Fruit fly (Drosophila melanogaster) whole organism, embryonic: ENCODE measurements around the gene Vha100-5.

Experiments used
- B-H2 ChIP-seq: fragments of 200-800 bp; sonication (Bioruptor generic); optimal IDR thresholded peaks from 2 replicates; lab custom pipeline; 2018; ENCODE audit warnings: missing biosample characterization, mild to moderate bottlenecking, missing genetic modification characterization
- Bgb ChIP-seq: fragments of 200-800 bp; sonication (Bioruptor generic); IDR thresholded peaks from 2 replicates; pipeline ENCODE4 v1.3.6; 2022; ENCODE audit warnings: missing biosample characterization, missing genetic modification characterization; ENCODE audit not compliant: partially characterized antibody
- CG11504 ChIP-seq: fragments of 200-800 bp; sonication (Bioruptor generic); optimal IDR thresholded peaks from 3 replicates; lab custom pipeline; 2019; ENCODE audit warnings: missing biosample characterization, mild to moderate bottlenecking, missing genetic modification characterization, moderate library complexity
- CG11696 ChIP-seq: fragments of 200-800 bp; sonication (Bioruptor generic); IDR thresholded peaks from 2 replicates; pipeline ENCODE4 v1.3.6; 2022; ENCODE audit warnings: missing biosample characterization, missing genetic modification characterization
- CG15269 ChIP-seq: fragments of 200-800 bp; sonication (Bioruptor generic); optimal IDR thresholded peaks from 2 replicates; lab custom pipeline; 2018; ENCODE audit warnings: missing biosample characterization, mild to moderate bottlenecking, missing genetic modification characterization, moderate library complexity
- CG18262 ChIP-seq: fragments of 200-800 bp; optimal IDR thresholded peaks from 3 replicates; lab custom pipeline; 2019; ENCODE audit warnings: missing biosample characterization, mild to moderate bottlenecking, missing genetic modification characterization, moderate library complexity
- CG18476 ChIP-seq: fragments of 200-800 bp; sonication (Bioruptor generic); optimal IDR thresholded peaks from 2 replicates; lab custom pipeline; 2016; ENCODE audit warnings: missing biosample characterization, mild to moderate bottlenecking, missing genetic modification characterization
- CG18599 ChIP-seq: fragments of 200-800 bp; sonication (Bioruptor generic); optimal IDR thresholded peaks from 3 replicates; lab custom pipeline; 2017; ENCODE audit warnings: missing biosample characterization, missing genetic modification characterization, mild to moderate bottlenecking, moderate library complexity, missing genetic modification reagents
- CG2120 ChIP-seq: fragments of 200-800 bp; sonication (Bioruptor generic); optimal IDR thresholded peaks from 3 replicates; lab custom pipeline; 2016; ENCODE audit warnings: missing biosample characterization, missing genetic modification characterization
- CG2678 ChIP-seq: fragments of 200-800 bp; sonication (Bioruptor generic); optimal IDR thresholded peaks from 3 replicates; lab custom pipeline; 2019; ENCODE audit warnings: missing biosample characterization, mild to moderate bottlenecking, missing genetic modification characterization, moderate library complexity
- CG3281 ChIP-seq: fragments of 200-800 bp; sonication (Bioruptor generic); optimal IDR thresholded peaks from 3 replicates; lab custom pipeline; 2017; ENCODE audit warnings: missing biosample characterization, mild to moderate bottlenecking, missing genetic modification characterization
- CG34224 ChIP-seq: fragments of 200-800 bp; sonication (Bioruptor generic); IDR thresholded peaks from 3 replicates; pipeline ENCODE4 v1.3.6; 2022; ENCODE audit warnings: missing biosample characterization, missing genetic modification characterization; ENCODE audit not compliant: partially characterized antibody
- CG3726 ChIP-seq: fragments of 200-800 bp; sonication (Bioruptor generic); IDR thresholded peaks from 3 replicates; pipeline ENCODE4, ENCODE4 v1.3.6; 2022; ENCODE audit warnings: missing biosample characterization, missing genetic modification characterization
- CG4730 ChIP-seq: fragments of 200-800 bp; sonication (Bioruptor generic); IDR thresholded peaks from 2 replicates; pipeline ENCODE4 v1.3.6; 2022; ENCODE audit warnings: missing biosample characterization, missing genetic modification characterization
- CG7372 ChIP-seq: fragments of 200-800 bp; sonication (Bioruptor generic); IDR thresholded peaks from 2 replicates; pipeline ENCODE4 v1.3.6; 2022; ENCODE audit warnings: missing biosample characterization, missing genetic modification characterization
- CG7786 ChIP-seq: fragments of 200-800 bp; sonication (Bioruptor generic); optimal IDR thresholded peaks from 2 replicates; lab custom pipeline; 2016; ENCODE audit warnings: missing biosample characterization, missing genetic modification characterization
- CG7839 ChIP-seq: fragments of 200-800 bp; sonication (Bioruptor generic); optimal IDR thresholded peaks from 3 replicates; lab custom pipeline; 2018; ENCODE audit warnings: missing biosample characterization, mild to moderate bottlenecking, missing genetic modification characterization, moderate library complexity
- CG9797 ChIP-seq: fragments of 200-800 bp; sonication (Bioruptor generic); optimal IDR thresholded peaks from 3 replicates; lab custom pipeline; 2018; ENCODE audit warnings: missing biosample characterization, mild to moderate bottlenecking, missing genetic modification characterization
- Dip3 ChIP-seq: fragments of 200-800 bp; sonication (Bioruptor generic); optimal IDR thresholded peaks from 3 replicates; lab custom pipeline; 2016; ENCODE audit warnings: missing biosample characterization, missing genetic modification characterization
- Ets65A ChIP-seq: fragments of 200-800 bp; sonication (Bioruptor generic); peaks from one replicate; lab custom pipeline; 2016; ENCODE audit warnings: missing biosample characterization, missing genetic modification characterization
- HLH3B ChIP-seq: fragments of 200-800 bp; sonication (Bioruptor generic); IDR thresholded peaks from 2 replicates; pipeline ENCODE4 v1.3.6; 2022; ENCODE audit warnings: missing biosample characterization, missing genetic modification characterization
- HLH4C ChIP-seq: fragments of 200-800 bp; sonication (Bioruptor generic); IDR thresholded peaks from 3 replicates; pipeline ENCODE4 v1.3.6; 2022; ENCODE audit warnings: missing biosample characterization, missing genetic modification characterization; ENCODE audit not compliant: partially characterized antibody
- Hmr ChIP-seq: fragments of 200-800 bp; sonication (Bioruptor generic); optimal IDR thresholded peaks from 3 replicates; lab custom pipeline; 2017; ENCODE audit warnings: mild to moderate bottlenecking, missing biosample characterization, missing genetic modification reagents, missing genetic modification characterization
- Hr3 ChIP-seq: fragments of 200-800 bp; sonication (Bioruptor generic); optimal IDR thresholded peaks from 3 replicates; lab custom pipeline; 2016; ENCODE audit warnings: missing biosample characterization, missing genetic modification characterization
- Hr39 ChIP-seq: fragments of >200 bp; optimal IDR thresholded peaks from 2 replicates; lab custom pipeline; 2017
- Med ChIP-seq: fragments of 200-800 bp; sonication (Bioruptor generic); peaks from one replicate; lab custom pipeline; 2016; ENCODE audit warnings: missing biosample characterization, missing genetic modification characterization, mild to moderate bottlenecking, inconsistent platforms, moderate library complexity
- Meics ChIP-seq: fragments of 200-800 bp; sonication (Bioruptor generic); optimal IDR thresholded peaks from 2 replicates; lab custom pipeline; 2017; ENCODE audit warnings: missing biosample characterization, mild to moderate bottlenecking, missing genetic modification characterization
- Nf-YB ChIP-seq: fragments of 200-800 bp; sonication (Bioruptor generic); optimal IDR thresholded peaks from 3 replicates; lab custom pipeline; 2019; ENCODE audit warnings: missing biosample characterization, mild to moderate bottlenecking, missing genetic modification characterization, moderate library complexity
- Rx ChIP-seq: fragments of 200-800 bp; sonication (Bioruptor generic); IDR thresholded peaks from 2 replicates; pipeline ENCODE4 v1.3.6; 2022; ENCODE audit warnings: missing biosample characterization, missing genetic modification characterization
- Tbp ChIP-seq: fragments of >200 bp; optimal IDR thresholded peaks from 2 replicates; lab custom pipeline; 2018; ENCODE audit warnings: missing biosample characterization, missing genetic modification characterization
- bigmax ChIP-seq: fragments of 200-800 bp; sonication (Bioruptor generic); optimal IDR thresholded peaks from 2 replicates; lab custom pipeline; 2018; ENCODE audit warnings: missing biosample characterization, mild to moderate bottlenecking, missing genetic modification characterization
- bowl ChIP-seq: fragments of 200-800 bp; sonication (Bioruptor generic); IDR thresholded peaks from 2 replicates; pipeline ENCODE4 v1.3.6; 2022; ENCODE audit warnings: missing biosample characterization, missing genetic modification characterization
- chif ChIP-seq, 2 experiments: fragments of 200-800 bp; sonication (Bioruptor generic); optimal IDR thresholded peaks; 3 replicates each; lab custom pipeline; 2016; ENCODE audit warnings: missing biosample characterization in 2 of 2, missing genetic modification characterization in 2 of 2
- chinmo ChIP-seq: fragments of 200-800 bp; sonication (Bioruptor generic); IDR thresholded peaks from 4 replicates; pipeline ENCODE4 v1.3.6; 2022; ENCODE audit warnings: missing biosample characterization, missing genetic modification characterization; ENCODE audit not compliant: partially characterized antibody
- dan ChIP-seq: fragments of 200-800 bp; sonication (Bioruptor generic); IDR thresholded peaks from 2 replicates; pipeline ENCODE4 v1.3.6; 2022; ENCODE audit warnings: missing biosample characterization, missing genetic modification characterization
- dmrt11E ChIP-seq: fragments of 200-800 bp; sonication (Bioruptor generic); optimal IDR thresholded peaks from 3 replicates; lab custom pipeline; 2018; ENCODE audit warnings: missing biosample characterization, mild to moderate bottlenecking, missing genetic modification characterization, moderate library complexity
- gce ChIP-seq: fragments of 200-800 bp; sonication (Bioruptor generic); IDR thresholded peaks from 3 replicates; pipeline ENCODE4 v1.3.6; 2022; ENCODE audit warnings: missing biosample characterization, missing genetic modification characterization
- gem ChIP-seq: fragments of 200-800 bp; sonication (Bioruptor generic); optimal IDR thresholded peaks from 2 replicates; lab custom pipeline; 2019; ENCODE audit warnings: missing biosample characterization, mild to moderate bottlenecking, missing genetic modification characterization, moderate library complexity
- kay ChIP-seq: fragments of 200-800 bp; sonication (Bioruptor generic); optimal IDR thresholded peaks from 2 replicates; lab custom pipeline; 2016; ENCODE audit warnings: missing biosample characterization, missing genetic modification characterization
- lab ChIP-seq: fragments of 200-800 bp; sonication (Bioruptor generic); optimal IDR thresholded peaks from 3 replicates; lab custom pipeline; 2017; ENCODE audit warnings: missing biosample characterization, missing genetic modification characterization, mild to moderate bottlenecking, moderate library complexity, missing genetic modification reagents
- ranshi ChIP-seq: fragments of 200-800 bp; sonication (Bioruptor generic); IDR thresholded peaks from 2 replicates; pipeline ENCODE4 v1.3.6; 2022; ENCODE audit warnings: missing biosample characterization, missing genetic modification characterization
- salm ChIP-seq: fragments of 200-800 bp; sonication (Bioruptor generic); optimal IDR thresholded peaks from 2 replicates; lab custom pipeline; 2018; ENCODE audit warnings: missing biosample characterization, mild to moderate bottlenecking, missing genetic modification characterization
- sob ChIP-seq: fragments of 200-800 bp; sonication (Bioruptor generic); IDR thresholded peaks from 2 replicates; pipeline ENCODE4 v1.3.6; 2022; ENCODE audit warnings: missing biosample characterization, missing genetic modification characterization
- tin ChIP-seq: fragments of 200-800 bp; sonication (Bioruptor generic); optimal IDR thresholded peaks from 3 replicates; lab custom pipeline; 2016; ENCODE audit warnings: missing biosample characterization, missing genetic modification characterization
- tup ChIP-seq: fragments of 200-800 bp; sonication (Bioruptor generic); optimal IDR thresholded peaks from 2 replicates; lab custom pipeline; 2016; ENCODE audit warnings: missing biosample characterization, mild to moderate bottlenecking, missing genetic modification characterization, moderate library complexity
- zen ChIP-seq: fragments of 200-800 bp; sonication (Bioruptor generic); optimal IDR thresholded peaks from 3 replicates; lab custom pipeline; 2018; ENCODE audit warnings: missing biosample characterization, mild to moderate bottlenecking, missing genetic modification characterization, moderate library complexity
- zf30C ChIP-seq: fragments of 200-800 bp; sonication (Bioruptor generic); optimal IDR thresholded peaks from 3 replicates; lab custom pipeline; 2018; ENCODE audit warnings: missing biosample characterization, mild to moderate bottlenecking, missing genetic modification characterization
- zfh1 ChIP-seq: fragments of 200-800 bp; sonication (Bioruptor generic); IDR thresholded peaks from 3 replicates; pipeline ENCODE4 v1.3.6; 2022; ENCODE audit warnings: missing biosample characterization, missing genetic modification characterization

Vha100-5 gene

dm6 chr2L:11738554-11738982 lies at the start of gene Vha100-5 (continued):
- TF ChIP-seq sob (GFP tag; lab: Robert Waterston, UW): 0 out of 2 replicates have a peak, but pooled peaks have one; percentile 11
- TF ChIP-seq, all 482 proteins: peak for 14

- TF ChIP-seq CG11696 (GFP tag; lab: Robert Waterston, UW) (no peak), CG2120 (no peak), CG18476 (no peak), Dip3 (GFP tag; lab: Kevin White, UChicago) (no peak), Ets65A (GFP tag; lab: Kevin White, UChicago) (no peak), chinmo (GFP tag; lab: Robert Waterston, UW) (no peak), Nf-YB (GFP tag; lab: Kevin White, UChicago) (no peak), dan (no peak), Tbp (GFP tag; lab: Kevin White, UChicago) (no peak), tin (GFP tag; lab: Kevin White, UChicago) (no peak), gce (GFP tag; lab: Robert Waterston, UW) (no peak), dmrt11E (no peak), Bgb (GFP tag; lab: Robert Waterston, UW) (no peak), CG3726 (GFP tag; lab: Robert Waterston, UW) (no peak)
- TF ChIP-seq, all 482 proteins: peak for 0
Observed at dm6 chr2L:11694504-11694903, 44.2 kb upstream of the Vha100-5 start, which contains the start of gene CG4988. TSS of gene CG4988 (plus strand) at chr2L:11694804.

- TF ChIP-seq CG4730 (GFP tag; lab: Robert Waterston, UW) (no peak), CG7839 (tag; lab: Kevin White, UChicago) (peak; percentile 19), HLH3B (no peak), Med (peak; percentile 52), CG18599 (peak; percentile 55), Hmr (GFP tag; lab: Kevin White, UChicago) (peak; percentile 24), CG3281 (GFP tag; lab: Kevin White, UChicago) (peak; percentile 16), CG34224 (GFP tag; lab: Robert Waterston, UW) (no peak), zfh1 (no peak), Rx (GFP tag; lab: Robert Waterston, UW) (no peak), bowl (no peak), CG7372 (GFP tag; lab: Robert Waterston, UW) (peak; percentile 24; the same call in 1 of the 2 replicates), Meics (peak; percentile 16), kay (GFP tag; lab: Kevin White, UChicago) (no peak), HLH4C (no peak), CG7786 (GFP tag; lab: Kevin White, UChicago) (no peak), gem (tag; lab: Kevin White, UChicago) (peak; percentile 35), CG18262 (tag; lab: Kevin White, UChicago) (no peak), B-H2 (GFP tag; lab: Kevin White, UChicago) (no peak), CG2120 (peak; percentile 46), CG2678 (tag; lab: Kevin White, UChicago) (peak; percentile 30), lab (GFP tag; lab: Kevin White, UChicago) (peak; percentile 17), CG15269 (tag; lab: Kevin White, UChicago) (peak; percentile 23), bigmax (GFP tag; lab: Kevin White, UChicago) (no peak), chif (GFP tag; optimal IDR thresholded peaks at IDR 0.05; lab: Kevin White, UChicago) (no peak), CG9797 (GFP tag; lab: Kevin White, UChicago) (no peak), tup (GFP tag; lab: Kevin White, UChicago) (no peak), Hr3 (GFP tag; lab: Kevin White, UChicago) (no peak), CG11504 (peak; percentile 26), zf30C (no peak), CG18476 (no peak), ranshi (GFP tag; lab: Robert Waterston, UW) (no peak), zen (tag; lab: Kevin White, UChicago) (no peak), salm (no peak), Hr39 (lab: Kevin White, UChicago) (no peak)
Observed at dm6 chr2L:11701819-11702218, 36.9 kb upstream of the Vha100-5 start.
